ENCODE assay signal across 1 fruit fly cellular context in genomic region chr2L:7452093-7452492, dm6.
TF ChIP-seq lines count a peak whose summit lies in the region.

No protein-coding gene starts in this region.

TF ChIP-seq in whole organism, embryonic, 481 proteins besides CTCF, POLR2A, EP300 and RAD21 (continued from another document):
- TF ChIP-seq ATbp (GFP tag; optimal IDR thresholded peaks at IDR 0.05; lab: Kevin White, UChicago), result no peak
- TF ChIP-seq twi (tag; optimal IDR thresholded peaks at IDR 0.05; lab: Kevin White, UChicago), result no peak
- no peak for TF ChIP-seq CG8765 (GFP tag; IDR thresholded peaks at IDR 0.05; lab: Robert Waterston, UW)
- TF ChIP-seq caup (GFP tag; optimal IDR thresholded peaks at IDR 0.05; lab: Kevin White, UChicago; ENCODE audit: severe bottlenecking), result no peak
- TF ChIP-seq zen (tag; optimal IDR thresholded peaks at IDR 0.05; lab: Kevin White, UChicago), result no peak
- TF ChIP-seq Opbp (GFP tag; IDR thresholded peaks at IDR 0.05; lab: Robert Waterston, UW; ENCODE audit: partially characterized antibody), result peak; percentile 19; the same call in 1 of the 3 replicates
- no peak for TF ChIP-seq Side (GFP tag; optimal IDR thresholded peaks at IDR 0.05; lab: Kevin White, UChicago)
- TF ChIP-seq CG31224 (GFP tag; IDR thresholded peaks at IDR 0.05; lab: Robert Waterston, UW), result no peak
- TF ChIP-seq pzg (GFP tag; optimal IDR thresholded peaks at IDR 0.05; lab: Kevin White, UChicago), result peak; percentile 25
- 0 out of 2 replicates have a peak, but pooled peaks have one; percentile 25 for TF ChIP-seq amos (GFP tag; IDR thresholded peaks at IDR 0.05; lab: Robert Waterston, UW; ENCODE audit: partially characterized antibody)
- TF ChIP-seq ase (GFP tag; IDR thresholded peaks at IDR 0.05; lab: Robert Waterston, UW), result peak; percentile 38; the same call in 1 of the 3 replicates
- TF ChIP-seq CrebB (tag; optimal IDR thresholded peaks at IDR 0.05; lab: Kevin White, UChicago), result no peak
- TF ChIP-seq zen2 (GFP tag; IDR thresholded peaks at IDR 0.05; lab: Robert Waterston, UW; ENCODE audit: partially characterized antibody), result peak; percentile 47; the same call in 1 of the 3 replicates
- no peak for TF ChIP-seq Trl (optimal IDR thresholded peaks at IDR 0.05; lab: Kevin White, UChicago)
- no peak for TF ChIP-seq Trl (GFP tag; optimal IDR thresholded peaks at IDR 0.05; lab: Kevin White, UChicago)
- peak; percentile 51 for TF ChIP-seq sens (GFP tag; lab: Kevin White, UChicago)
- TF ChIP-seq CG12659 (GFP tag; optimal IDR thresholded peaks at IDR 0.05; lab: Kevin White, UChicago), result peak; percentile 1
- 0 out of 2 replicates have a peak, but pooled peaks have one; percentile 19 for TF ChIP-seq CG7372 (GFP tag; IDR thresholded peaks at IDR 0.05; lab: Robert Waterston, UW)
- TF ChIP-seq CG13424 (tag; optimal IDR thresholded peaks at IDR 0.05; lab: Kevin White, UChicago), result no peak
- TF ChIP-seq E2f2 (GFP tag; IDR thresholded peaks at IDR 0.05; lab: Robert Waterston, UW), result peak; percentile 84
- TF ChIP-seq Ssrp (tag; optimal IDR thresholded peaks at IDR 0.05; lab: Kevin White, UChicago), result no peak
- TF ChIP-seq CG11456 (GFP tag; IDR thresholded peaks at IDR 0.05; lab: Robert Waterston, UW), result peak; percentile 31; the same call in 2 of the 3 replicates
- TF ChIP-seq CG42726 (GFP tag; IDR thresholded peaks at IDR 0.05; lab: Robert Waterston, UW; ENCODE audit: partially characterized antibody), result peak; percentile 46; the same call in 1 of the 2 replicates
- no peak for TF ChIP-seq jigr1 (GFP tag; IDR thresholded peaks at IDR 0.05; lab: Robert Waterston, UW)
- TF ChIP-seq C15 (GFP tag; IDR thresholded peaks at IDR 0.05; lab: Robert Waterston, UW), result no peak
- TF ChIP-seq knrl (GFP tag; IDR thresholded peaks at IDR 0.05; lab: Robert Waterston, UW; ENCODE audit: partially characterized antibody), result peak; percentile 37; the same call in 2 of the 3 replicates
- peak; percentile 15 for TF ChIP-seq Jarid2 (GFP tag; optimal IDR thresholded peaks at IDR 0.05; lab: Kevin White, UChicago)
- peak; percentile 82 for TF ChIP-seq CG2199 (GFP tag; IDR thresholded peaks at IDR 0.05; lab: Robert Waterston, UW)
- no peak for TF ChIP-seq crp (GFP tag; optimal IDR thresholded peaks at IDR 0.05; lab: Kevin White, UChicago)
- TF ChIP-seq Rfx (GFP tag; IDR thresholded peaks at IDR 0.05; lab: Robert Waterston, UW), result peak; percentile 29; the same call in 1 of the 2 replicates
- peak; percentile 62 for TF ChIP-seq Bgb (GFP tag; IDR thresholded peaks at IDR 0.05; lab: Robert Waterston, UW; ENCODE audit: partially characterized antibody)
- TF ChIP-seq fu2 (GFP tag; optimal IDR thresholded peaks at IDR 0.05; lab: Kevin White, UChicago), result no peak
- no peak for TF ChIP-seq Awh (GFP tag; IDR thresholded peaks at IDR 0.05; lab: Robert Waterston, UW)
- TF ChIP-seq crc (GFP tag; optimal IDR thresholded peaks at IDR 0.05; lab: Kevin White, UChicago), result no peak
- no peak for TF ChIP-seq CG30020 (tag; optimal IDR thresholded peaks at IDR 0.05; lab: Kevin White, UChicago)
- TF ChIP-seq vnd (GFP tag; IDR thresholded peaks at IDR 0.05; lab: Robert Waterston, UW; ENCODE audit: partially characterized antibody), result 0 out of 3 replicates have a peak, but pooled peaks have one; percentile 35
- peak; percentile 55; the same call in 1 of the 2 replicates for TF ChIP-seq CG13287 (GFP tag; IDR thresholded peaks at IDR 0.05; lab: Robert Waterston, UW; ENCODE audit: partially characterized antibody)
- no peak for TF ChIP-seq HLHmδ (GFP tag; optimal IDR thresholded peaks at IDR 0.05; lab: Kevin White, UChicago)
- TF ChIP-seq cg (GFP tag; optimal IDR thresholded peaks at IDR 0.05; lab: Kevin White, UChicago), result no peak
- peak; percentile 13 for TF ChIP-seq bcd (GFP tag; optimal IDR thresholded peaks at IDR 0.05; lab: Kevin White, UChicago)
- TF ChIP-seq Max (GFP tag; optimal IDR thresholded peaks at IDR 0.05; lab: Kevin White, UChicago), result no peak
- no peak for TF ChIP-seq CG1233 (GFP tag; optimal IDR thresholded peaks at IDR 0.05; lab: Kevin White, UChicago)
- TF ChIP-seq ranshi (GFP tag; IDR thresholded peaks at IDR 0.05; lab: Robert Waterston, UW), result no peak
